Fruit fly (Drosophila melanogaster) whole organism, embryonic: ENCODE results near the gene Pino.

Source experiments
- Atf6 ChIP-seq: fragments of 200-800 bp; sonication (Bioruptor generic); IDR thresholded peaks from 2 replicates; pipeline ENCODE4 v1.3.6; 2022; ENCODE audit warnings: missing biosample characterization, missing genetic modification characterization
- CG1233 ChIP-seq: fragments of 200-800 bp; sonication (Bioruptor generic); optimal IDR thresholded peaks from 4 replicates; lab custom pipeline; 2018; ENCODE audit warnings: missing biosample characterization, mild to moderate bottlenecking, missing genetic modification characterization
- CG9797 ChIP-seq: fragments of 200-800 bp; sonication (Bioruptor generic); optimal IDR thresholded peaks from 3 replicates; lab custom pipeline; 2018; ENCODE audit warnings: missing biosample characterization, mild to moderate bottlenecking, missing genetic modification characterization
- Lpt ChIP-seq: fragments of >200 bp; optimal IDR thresholded peaks from 2 replicates; lab custom pipeline; 2018; ENCODE audit warnings: missing biosample characterization, missing genetic modification characterization
- Nf-YC ChIP-seq: fragments of 200-800 bp; optimal IDR thresholded peaks from 3 replicates; lab custom pipeline; 2019; ENCODE audit warnings: missing biosample characterization, mild to moderate bottlenecking, missing genetic modification characterization, moderate library complexity
- h ChIP-seq: fragments of >200 bp; optimal IDR thresholded peaks from 2 replicates; lab custom pipeline; 2017
- rib ChIP-seq: fragments of 200-800 bp; sonication (Bioruptor generic); IDR thresholded peaks from 2 replicates; pipeline ENCODE4 v1.3.6; 2022; ENCODE audit warnings: missing biosample characterization, missing genetic modification characterization

- TF ChIP-seq h (lab: Kevin White, UChicago) (no peak), Nf-YC (no peak), CG1233 (GFP tag; lab: Kevin White, UChicago) (no peak), Lpt (no peak), CG9797 (GFP tag; lab: Kevin White, UChicago) (no peak), Atf6 (GFP tag; lab: Robert Waterston, UW) (no peak), rib (GFP tag; lab: Robert Waterston, UW) (no peak)
These were observed 6.7 kb upstream of the Pino start for dm6 chr2L:1135495-1135894.
